Worm (Caenorhabditis elegans) whole organism, L3 larva: ENCODE data around the gene sma-4.

Source experiments
- fkh-10 ChIP-seq: sonication (generic microtip); optimal IDR thresholded peaks from 2 replicates; lab custom pipeline; 2017; ENCODE audit warnings: missing biosample characterization, missing genetic modification reagents, missing genetic modification characterization
- fkh-2 ChIP-seq: fragments of 150-350 bp; optimal IDR thresholded peaks from 2 replicates; lab custom pipeline; 2014; ENCODE audit warnings: missing biosample characterization, missing genetic modification reagents, missing genetic modification characterization
- fos-1 ChIP-seq: fragments of 150-350 bp; optimal IDR thresholded peaks from 2 replicates; lab custom pipeline; 2014; ENCODE audit warnings: missing biosample characterization, missing genetic modification characterization
- unc-39 ChIP-seq: sonication (generic microtip); optimal IDR thresholded peaks from 4 replicates; lab custom pipeline; 2017; ENCODE audit warnings: missing biosample characterization, missing genetic modification characterization

DNA sequence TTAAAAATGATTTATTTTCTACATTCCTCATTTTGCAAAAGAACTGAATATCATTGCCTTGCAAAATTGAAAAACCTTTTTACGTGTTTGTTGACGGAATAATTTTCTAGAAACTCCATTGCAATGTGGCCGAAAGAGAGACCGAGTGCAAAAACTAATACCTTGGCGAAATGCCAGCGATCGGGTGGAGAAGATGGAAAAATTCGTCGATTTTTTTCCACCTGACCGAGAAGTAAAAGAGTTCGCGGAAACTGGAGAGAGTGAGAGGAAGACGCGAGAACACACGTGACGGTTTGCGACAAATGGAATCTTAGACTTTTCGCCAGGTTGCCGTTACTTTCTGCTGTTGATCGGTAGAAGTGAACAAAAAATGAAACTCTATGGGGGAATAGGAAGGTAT lies 25.6 kb downstream of the sma-4 start:
- no peak for TF ChIP-seq fos-1 (tag; lab: Kevin White, UChicago)
- no peak for TF ChIP-seq fkh-10 (GFP tag; lab: Kevin White, UChicago)
- no peak for TF ChIP-seq fkh-2 (tag; lab: Kevin White, UChicago)
- no peak for TF ChIP-seq unc-39 (tag; lab: Kevin White, UChicago)
